Worm (Caenorhabditis elegans) whole organism, L3 larva: ENCODE results near the gene ddp-1.

ENCODE experiments used
- aly-2 ChIP-seq: fragments of 150-350 bp; optimal IDR thresholded peaks from 2 replicates; lab custom pipeline; 2014; ENCODE audit warnings: missing biosample characterization, missing genetic modification characterization
- ceh-16 ChIP-seq: sonication (generic microtip); optimal IDR thresholded peaks from 2 replicates; lab custom pipeline; 2017; ENCODE audit warnings: missing biosample characterization, missing genetic modification characterization
- elt-2 ChIP-seq: sonication (generic microtip); optimal IDR thresholded peaks from 2 replicates; lab custom pipeline; 2016; ENCODE audit warnings: missing genetic modification reagents, mild to moderate bottlenecking, missing genetic modification characterization, missing compliant biosample characterization
- eor-1 ChIP-seq, 2 experiments: fragments of 150-350 bp; optimal IDR thresholded peaks; 2 replicates each; lab custom pipeline; 2014 to 2018; ENCODE audit warnings: missing biosample characterization in 2 of 2, missing genetic modification characterization in 2 of 2
- jun-1 ChIP-seq: fragments of 150-350 bp; optimal IDR thresholded peaks from 2 replicates; lab custom pipeline; 2014; ENCODE audit warnings: missing biosample characterization, missing genetic modification reagents, missing genetic modification characterization
- nfya-1 ChIP-seq: sonication (generic microtip); optimal IDR thresholded peaks from 2 replicates; lab custom pipeline; 2017; ENCODE audit warnings: missing genetic modification characterization, mild to moderate bottlenecking, missing compliant biosample characterization, antibody characterized with exemption, moderate library complexity; ENCODE audit not compliant: insufficient read depth
- nhr-237 ChIP-seq: fragments of 150-350 bp; optimal IDR thresholded peaks from 2 replicates; lab custom pipeline; 2014; ENCODE audit warnings: missing biosample characterization, missing genetic modification characterization
- nhr-67 ChIP-seq: fragments of 150-350 bp; optimal IDR thresholded peaks from 2 replicates; lab custom pipeline; 2014; ENCODE audit warnings: missing biosample characterization, missing genetic modification characterization
- snpc-4 ChIP-seq: fragments of 150-350 bp; optimal IDR thresholded peaks from 2 replicates; lab custom pipeline; 2014; ENCODE audit warnings: missing biosample characterization, missing genetic modification characterization
- tbx-2 ChIP-seq: sonication (generic microtip); optimal IDR thresholded peaks from 2 replicates; lab custom pipeline; 2016; ENCODE audit warnings: mild to moderate bottlenecking, missing genetic modification characterization, missing compliant biosample characterization
- ztf-11 ChIP-seq: fragments of 150-350 bp; optimal IDR thresholded peaks from 2 replicates; lab custom pipeline; 2014; ENCODE audit warnings: missing biosample characterization, missing genetic modification characterization

DNA sequence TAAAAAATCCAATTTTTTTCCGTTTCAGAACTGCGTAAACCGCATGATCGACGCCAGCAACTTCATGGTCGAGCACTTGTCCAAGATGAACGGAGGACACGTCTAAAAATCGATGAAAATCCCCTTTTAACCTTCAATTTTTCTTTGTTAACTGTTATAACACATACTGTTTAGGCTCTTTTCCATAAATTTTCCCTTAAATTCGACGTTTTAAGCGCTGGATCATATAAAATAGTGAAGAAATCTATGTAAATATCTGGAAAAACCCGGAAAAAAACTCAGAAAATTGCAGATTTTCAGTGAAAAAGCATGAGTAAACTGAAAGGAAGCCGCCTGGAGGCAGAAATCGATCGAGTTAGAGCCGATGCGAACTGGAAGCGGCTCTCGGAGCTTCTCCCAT lies 441 bp downstream of the ddp-1 start, which contains the start of gene ttc-7:
- TF ChIP-seq snpc-4 (tag; lab: Kevin White, UChicago) = no peak
- no peak for TF ChIP-seq eor-1 (tag; optimal IDR thresholded peaks at IDR 0.05; lab: Kevin White, UChicago)
- no peak for TF ChIP-seq nhr-67 (tag; lab: Kevin White, UChicago)
- no peak for TF ChIP-seq jun-1 (tag; lab: Kevin White, UChicago)
- no peak for TF ChIP-seq nhr-237
- no peak for TF ChIP-seq aly-2
- no peak for TF ChIP-seq tbx-2 (tag; lab: Kevin White, UChicago)
- TF ChIP-seq nfya-1 (tag; lab: Kevin White, UChicago) = no peak
- no peak for TF ChIP-seq ceh-16 (tag; lab: Kevin White, UChicago)
- TF ChIP-seq ztf-11 = no peak
- no peak for TF ChIP-seq elt-2 (tag; lab: Kevin White, UChicago)
